Fruit fly (Drosophila melanogaster) Kc167 (cell line): ENCODE data around the gene kni.

Experiments
- Sin3A ChIP-seq: fragments of >200 bp; optimal IDR thresholded peaks from 2 replicates; lab custom pipeline; 2018; ENCODE audit warnings: missing external identifiers
- h ChIP-seq: fragments of >200 bp; optimal IDR thresholded peaks from 3 replicates; lab custom pipeline; 2018; ENCODE audit warnings: missing external identifiers
- insv ChIP-seq: fragments of >200 bp; optimal IDR thresholded peaks from 3 replicates; lab custom pipeline; 2018; ENCODE audit warnings: missing external identifiers
- psq ChIP-seq: fragments of >200 bp; optimal IDR thresholded peaks from 2 replicates; lab custom pipeline; 2017; ENCODE audit warnings: missing external identifiers

dm6 chr3L:20692516-20692915, 2.7 kb downstream of the kni start:
- TF ChIP-seq h (lab: Kevin White, UChicago) (no peak), Sin3A (lab: Kevin White, UChicago) (no peak), psq (lab: Kevin White, UChicago) (no peak), insv (lab: Kevin White, UChicago) (no peak)
